Fruit fly (Drosophila melanogaster) whole organism, adult: ENCODE results near the gene CG17780.

Source experiments
- CG11617 ChIP-seq: fragments of 200-800 bp; sonication (Bioruptor generic); optimal IDR thresholded peaks from 2 replicates; lab custom pipeline; 2017; ENCODE audit warnings: mild to moderate bottlenecking, missing biosample characterization, missing genetic modification reagents, missing genetic modification characterization
- CG12768 ChIP-seq: fragments of 200-800 bp; sonication (Bioruptor generic); optimal IDR thresholded peaks from 2 replicates; lab custom pipeline; 2017; ENCODE audit warnings: missing biosample characterization, missing genetic modification characterization, mild to moderate bottlenecking, moderate library complexity, missing genetic modification reagents
- CG1620 ChIP-seq: fragments of 200-800 bp; sonication (Bioruptor generic); optimal IDR thresholded peaks from 2 replicates; lab custom pipeline; 2016; ENCODE audit warnings: missing biosample characterization, missing genetic modification characterization
- CG7045 ChIP-seq: fragments of 200-800 bp; sonication (Bioruptor generic); optimal IDR thresholded peaks from 2 replicates; lab custom pipeline; 2017; ENCODE audit warnings: missing biosample characterization, mild to moderate bottlenecking, missing genetic modification characterization
- CG7101 ChIP-seq: fragments of 200-800 bp; sonication (Bioruptor generic); optimal IDR thresholded peaks from 2 replicates; lab custom pipeline; 2018; ENCODE audit warnings: missing biosample characterization, mild to moderate bottlenecking, missing genetic modification characterization, moderate library complexity
- Clk ChIP-seq: fragments of 200-800 bp; sonication (Bioruptor generic); optimal IDR thresholded peaks from 2 replicates; lab custom pipeline; 2017; ENCODE audit warnings: missing biosample characterization, missing genetic modification characterization
- Crg-1 ChIP-seq: fragments of 200-800 bp; sonication (Bioruptor generic); optimal IDR thresholded peaks from 2 replicates; lab custom pipeline; 2016; ENCODE audit warnings: missing biosample characterization, missing genetic modification characterization
- Hr96 ChIP-seq: fragments of 200-800 bp; sonication (Bioruptor generic); optimal IDR thresholded peaks from 2 replicates; lab custom pipeline; 2016; ENCODE audit warnings: missing biosample characterization, missing genetic modification characterization
- Mnt ChIP-seq: fragments of 200-800 bp; sonication (Bioruptor generic); optimal IDR thresholded peaks from 2 replicates; lab custom pipeline; 2016; ENCODE audit warnings: missing biosample characterization, mild to moderate bottlenecking, missing genetic modification characterization
- bab1 ChIP-seq: fragments of 200-800 bp; sonication (Bioruptor generic); optimal IDR thresholded peaks from 3 replicates; lab custom pipeline; 2019; ENCODE audit warnings: missing biosample characterization, mild to moderate bottlenecking, missing genetic modification characterization, moderate library complexity
- cic ChIP-seq: fragments of 200-800 bp; sonication (Bioruptor generic); optimal IDR thresholded peaks from 2 replicates; lab custom pipeline; 2017; ENCODE audit warnings: missing biosample characterization, mild to moderate bottlenecking, missing genetic modification characterization, moderate library complexity
- cnc ChIP-seq, 2 experiments: fragments of >200 bp; optimal IDR thresholded peaks; 2 replicates each; lab custom pipeline; 2017
- ovo ChIP-seq: fragments of 200-800 bp; sonication (Bioruptor generic); optimal IDR thresholded peaks from 2 replicates; lab custom pipeline; 2016; ENCODE audit warnings: missing biosample characterization, missing genetic modification characterization
- pad ChIP-seq: fragments of 200-800 bp; sonication (Bioruptor generic); optimal IDR thresholded peaks from 3 replicates; lab custom pipeline; 2017; ENCODE audit warnings: missing biosample characterization, missing genetic modification characterization, mild to moderate bottlenecking, moderate library complexity, missing genetic modification reagents
- tj ChIP-seq: fragments of 200-800 bp; sonication (Bioruptor generic); optimal IDR thresholded peaks from 3 replicates; lab custom pipeline; 2017; ENCODE audit warnings: missing biosample characterization, mild to moderate bottlenecking, missing genetic modification characterization, moderate library complexity
- toe ChIP-seq: fragments of 200-800 bp; sonication (Bioruptor generic); optimal IDR thresholded peaks from 2 replicates; lab custom pipeline; 2016; ENCODE audit warnings: missing biosample characterization, missing genetic modification characterization

The CG17780 gene

dm6 chr3R:24333182-24333808 is 51.6 kb downstream of the CG17780 start, which contains the start of the genes Rrp5 and Dis3:
Gene Rrp5, minus strand, starts transcription at chr3R:24333316.
Gene Dis3, plus strand, starts transcription at chr3R:24333433.
- peak; percentile 99 for TF ChIP-seq Mnt (GFP tag; lab: Kevin White, UChicago)
- no peak for TF ChIP-seq CG7045 (GFP tag; lab: Kevin White, UChicago)
- TF ChIP-seq CG12768 (GFP tag; lab: Kevin White, UChicago): no peak
- no peak for TF ChIP-seq Clk (GFP tag; lab: Kevin White, UChicago)
- peak; percentile 20 for TF ChIP-seq CG1620
- peak; percentile 11 for TF ChIP-seq pad (GFP tag; lab: Kevin White, UChicago)
- no peak for TF ChIP-seq cnc (optimal IDR thresholded peaks at IDR 0.05; lab: Kevin White, UChicago)
- TF ChIP-seq CG11617 (GFP tag; lab: Kevin White, UChicago): peak; percentile 15
- TF ChIP-seq ovo (GFP tag; lab: Kevin White, UChicago): peak; percentile 16
- TF ChIP-seq tj (GFP tag; lab: Kevin White, UChicago): no peak
- peak; percentile 4 for TF ChIP-seq bab1 (GFP tag; lab: Kevin White, UChicago)
- no peak for TF ChIP-seq Hr96
- TF ChIP-seq Crg-1 (GFP tag; lab: Kevin White, UChicago): no peak
- no peak for TF ChIP-seq CG7101 (tag; lab: Kevin White, UChicago)
- peak; percentile 30 for TF ChIP-seq cic
- no peak for TF ChIP-seq toe
